Worm (Caenorhabditis elegans) whole organism, L4 larva: ENCODE measurements around the gene map-1.

ENCODE experiments used
- D1046.2 ChIP-seq: fragments of 200-800 bp; sonication (Bioruptor generic); IDR thresholded peaks from 2 replicates; pipeline ENCODE4 v1.3.6; 2022; ENCODE audit warnings: missing genetic modification characterization, missing compliant biosample characterization
- F10B5.3 ChIP-seq: sonication (generic microtip); optimal IDR thresholded peaks from 2 replicates; lab custom pipeline; 2016; ENCODE audit warnings: mild to moderate bottlenecking, missing genetic modification characterization, missing compliant biosample characterization
- F37D6.2 ChIP-seq: sonication (generic microtip); optimal IDR thresholded peaks from 2 replicates; lab custom pipeline; 2016; ENCODE audit warnings: mild to moderate bottlenecking, missing genetic modification characterization, missing compliant biosample characterization
- Y105C5A.15 ChIP-seq: fragments of 200-800 bp; sonication (Bioruptor generic); IDR thresholded peaks from 2 replicates; pipeline ENCODE4 v1.3.6; 2022; ENCODE audit warnings: missing genetic modification characterization, missing compliant biosample characterization
- ZK337.2 ChIP-seq: fragments of 200-800 bp; sonication (Bioruptor generic); IDR thresholded peaks from 2 replicates; pipeline ENCODE4 v1.3.6; 2022; ENCODE audit warnings: missing genetic modification reagents, missing genetic modification characterization, missing compliant biosample characterization
- ZK546.5 ChIP-seq, 2 experiments: sonication (generic microtip); optimal IDR thresholded peaks; 2 replicates each; lab custom pipeline; 2017; ENCODE audit warnings: missing biosample characterization in 2 of 2, missing genetic modification characterization in 2 of 2
- ama-1 ChIP-seq: fragments of 150-350 bp; optimal IDR thresholded peaks from 2 replicates; lab custom pipeline; 2014; ENCODE audit warnings: inconsistent platforms, mixed read lengths
- arid-1 ChIP-seq: fragments of 200-800 bp; sonication (Bioruptor generic); conservative IDR thresholded peaks from 2 replicates; pipeline ENCODE4 v1.3.6; 2022; ENCODE audit warnings: missing genetic modification reagents, missing genetic modification characterization, missing compliant biosample characterization
- ceh-20 ChIP-seq: fragments of 200-800 bp; sonication (Bioruptor generic); IDR thresholded peaks from 2 replicates; pipeline ENCODE4 v1.3.6; 2022; ENCODE audit warnings: missing genetic modification reagents, missing genetic modification characterization, missing compliant biosample characterization
- ceh-32 ChIP-seq: sonication (generic microtip); optimal IDR thresholded peaks from 2 replicates; lab custom pipeline; 2016; ENCODE audit warnings: mild to moderate bottlenecking, missing genetic modification characterization, missing compliant biosample characterization; ENCODE audit not compliant: poor library complexity
- dmd-9 ChIP-seq: fragments of 200-800 bp; sonication (Bioruptor generic); IDR thresholded peaks from 2 replicates; pipeline ENCODE4 v1.3.6; 2022; ENCODE audit warnings: missing genetic modification reagents, missing genetic modification characterization, missing compliant biosample characterization
- dpl-1 ChIP-seq: fragments of 150-350 bp; optimal IDR thresholded peaks from 2 replicates; lab custom pipeline; 2014; ENCODE audit warnings: missing biosample characterization, missing genetic modification reagents, missing genetic modification characterization
- duxl-1 ChIP-seq: sonication (generic microtip); optimal IDR thresholded peaks from 2 replicates; lab custom pipeline; 2016; ENCODE audit warnings: mild to moderate bottlenecking, missing genetic modification characterization, moderate library complexity, missing compliant biosample characterization; ENCODE audit not compliant: poor library complexity
- dve-1 ChIP-seq: sonication (generic microtip); optimal IDR thresholded peaks from 2 replicates; lab custom pipeline; 2017; ENCODE audit warnings: antibody characterized with exemption, mild to moderate bottlenecking, missing genetic modification characterization, missing compliant biosample characterization; ENCODE audit not compliant: insufficient read depth
- egl-43 ChIP-seq: fragments of 200-800 bp; sonication (Bioruptor generic); IDR thresholded peaks from 2 replicates; pipeline ENCODE4 v1.3.6; 2022; ENCODE audit warnings: missing genetic modification reagents, missing genetic modification characterization, missing compliant biosample characterization
- hlh-11 ChIP-seq: fragments of 200-800 bp; sonication (Bioruptor generic); optimal IDR thresholded peaks from 2 replicates; lab custom pipeline; 2018; ENCODE audit warnings: mild to moderate bottlenecking, missing genetic modification characterization, missing compliant biosample characterization
- hlh-30 ChIP-seq: sonication (generic microtip); optimal IDR thresholded peaks from 2 replicates; lab custom pipeline; 2017; ENCODE audit warnings: antibody characterized with exemption, mild to moderate bottlenecking, missing genetic modification characterization, missing compliant biosample characterization; ENCODE audit not compliant: insufficient read depth
- hmg-1.1 ChIP-seq: fragments of 200-800 bp; sonication (Bioruptor generic); IDR thresholded peaks from 2 replicates; pipeline ENCODE4 v1.3.6; 2022; ENCODE audit warnings: missing genetic modification reagents, missing genetic modification characterization, missing compliant biosample characterization
- lin-1 ChIP-seq: fragments of 200-800 bp; sonication (Bioruptor generic); IDR thresholded peaks from 2 replicates; pipeline ENCODE4 v1.3.6; 2022; ENCODE audit warnings: missing genetic modification reagents, missing genetic modification characterization, missing compliant biosample characterization
- lin-13 ChIP-seq: fragments of 150-350 bp; optimal IDR thresholded peaks from 2 replicates; lab custom pipeline; 2014; ENCODE audit warnings: missing biosample characterization, missing genetic modification reagents, missing genetic modification characterization
- lin-29 ChIP-seq: fragments of 200-800 bp; sonication (Bioruptor generic); IDR thresholded peaks from 2 replicates; pipeline ENCODE4 v1.3.6; 2022; ENCODE audit warnings: missing genetic modification reagents, missing genetic modification characterization, missing compliant biosample characterization
- lin-38 ChIP-seq: fragments of 200-800 bp; sonication (Bioruptor generic); IDR thresholded peaks from 2 replicates; pipeline ENCODE4 v1.3.6; 2022; ENCODE audit warnings: missing genetic modification reagents, missing genetic modification characterization, missing compliant biosample characterization
- lsy-2 ChIP-seq, 2 experiments: fragments of 150-350 bp in 1 of 2; sonication (generic microtip) in 1 of 2; optimal IDR thresholded peaks; 2 replicates each; lab custom pipeline; 2014 to 2017; ENCODE audit warnings: missing biosample characterization in 2 of 2, missing genetic modification characterization in 2 of 2
- madf-5 ChIP-seq, 2 experiments: fragments of 200-800 bp; sonication (Bioruptor generic); IDR thresholded peaks; 2 replicates each; pipeline ENCODE4 v1.3.6; 2022; ENCODE audit warnings: missing compliant biosample characterization in 2 of 2, missing genetic modification characterization in 2 of 2
- mdl-1 ChIP-seq, 2 experiments: fragments of 150-350 bp in 1 of 2; sonication (generic microtip) in 1 of 2; optimal IDR thresholded peaks; 2 replicates each; lab custom pipeline; 2014 to 2017; ENCODE audit warnings: missing biosample characterization in 2 of 2, missing genetic modification characterization in 2 of 2
- mdt-29 ChIP-seq: fragments of 200-800 bp; sonication (Bioruptor generic); IDR thresholded peaks from 2 replicates; pipeline ENCODE4 v1.3.6; 2022; ENCODE audit warnings: missing genetic modification reagents, missing genetic modification characterization, missing compliant biosample characterization
- mes-2 ChIP-seq: sonication (generic microtip); optimal IDR thresholded peaks from 2 replicates; lab custom pipeline; 2016; ENCODE audit warnings: missing genotype, mild to moderate bottlenecking, missing genetic modification characterization, missing compliant biosample characterization; ENCODE audit not compliant: poor library complexity, severe bottlenecking
- mxl-2 ChIP-seq: fragments of 200-800 bp; sonication (Bioruptor generic); conservative IDR thresholded peaks from 2 replicates; pipeline ENCODE4 v1.3.6; 2022; ENCODE audit warnings: missing genetic modification reagents, missing genetic modification characterization, missing compliant biosample characterization
- mxl-3 ChIP-seq: fragments of 200-800 bp; sonication (Bioruptor generic); optimal IDR thresholded peaks from 2 replicates; lab custom pipeline; 2018; ENCODE audit warnings: mild to moderate bottlenecking, missing genetic modification characterization, missing compliant biosample characterization
- nhr-102 ChIP-seq: sonication (generic microtip); optimal IDR thresholded peaks from 2 replicates; lab custom pipeline; 2016; ENCODE audit warnings: mild to moderate bottlenecking, missing genetic modification characterization, moderate library complexity, missing compliant biosample characterization
- nhr-25 ChIP-seq: sonication (generic microtip); optimal IDR thresholded peaks from 2 replicates; lab custom pipeline; 2017; ENCODE audit warnings: missing genetic modification characterization, mild to moderate bottlenecking, missing compliant biosample characterization, antibody characterized with exemption, moderate library complexity, borderline replicate concordance; ENCODE audit not compliant: insufficient read depth
- nhr-28 ChIP-seq: fragments of 150-350 bp; optimal IDR thresholded peaks from 2 replicates; lab custom pipeline; 2014; ENCODE audit warnings: missing biosample characterization, missing genetic modification characterization
- nhr-41 ChIP-seq: fragments of 200-800 bp; sonication (Bioruptor generic); IDR thresholded peaks from 2 replicates; pipeline ENCODE4 v1.3.6; 2022; ENCODE audit warnings: missing genetic modification reagents, missing genetic modification characterization, missing compliant biosample characterization
- nhr-48 ChIP-seq: sonication (generic microtip); optimal IDR thresholded peaks from 2 replicates; lab custom pipeline; 2016; ENCODE audit warnings: mild to moderate bottlenecking, missing genetic modification characterization, missing compliant biosample characterization
- nhr-76 ChIP-seq: fragments of 150-350 bp; optimal IDR thresholded peaks from 2 replicates; lab custom pipeline; 2014; ENCODE audit warnings: missing biosample characterization, missing genetic modification characterization
- nhr-77 ChIP-seq: fragments of 150-350 bp; optimal IDR thresholded peaks from 2 replicates; lab custom pipeline; 2014; ENCODE audit warnings: missing biosample characterization, missing genetic modification characterization
- pha-4 ChIP-seq, 2 experiments: fragments of 150-350 bp in 1 of 2; fragments of 200-800 bp in 1 of 2; sonication (Bioruptor generic) in 1 of 2; IDR thresholded peaks in 1 of 2; optimal IDR thresholded peaks in 1 of 2; 2 replicates each; pipeline versions ENCODE4 v1.3.6 to Lab custom; 2014 to 2022; ENCODE audit warnings: missing genetic modification characterization in 2 of 2, missing genetic modification reagents in 2 of 2, missing biosample characterization in 1 of 2, missing compliant biosample characterization in 1 of 2
- saeg-2 ChIP-seq: fragments of 200-800 bp; sonication (Bioruptor generic); IDR thresholded peaks from 2 replicates; pipeline ENCODE4 v1.3.6; 2022; ENCODE audit warnings: missing genetic modification reagents, missing genetic modification characterization, missing compliant biosample characterization
- set-16 ChIP-seq: fragments of 200-800 bp; sonication (Bioruptor generic); IDR thresholded peaks from 2 replicates; pipeline ENCODE4 v1.3.6; 2022; ENCODE audit warnings: missing genetic modification reagents, missing genetic modification characterization, missing compliant biosample characterization
- snpc-1.2 ChIP-seq: fragments of 200-800 bp; sonication (Bioruptor generic); IDR thresholded peaks from 2 replicates; pipeline ENCODE4 v1.3.6; 2022; ENCODE audit warnings: missing genetic modification reagents, missing genetic modification characterization, missing compliant biosample characterization
- spr-3 ChIP-seq: fragments of 200-800 bp; sonication (Bioruptor generic); optimal IDR thresholded peaks from 2 replicates; lab custom pipeline; 2018; ENCODE audit warnings: mild to moderate bottlenecking, missing genetic modification characterization, missing compliant biosample characterization
- tag-97 ChIP-seq: fragments of 200-800 bp; sonication (Bioruptor generic); IDR thresholded peaks from 2 replicates; pipeline ENCODE4 v1.3.6; 2022; ENCODE audit warnings: missing genetic modification characterization, missing compliant biosample characterization
- unc-62 ChIP-seq, 3 experiments: fragments of 150-350 bp in 1 of 3; sonication (generic microtip); optimal IDR thresholded peaks in 2 of 3; peaks in 1 of 3; 1 replicate in 1 of 3; 2 replicates in 2 of 3; lab custom pipeline; 2014 to 2017; ENCODE audit warnings: missing biosample characterization in 3 of 3, missing genetic modification characterization in 3 of 3, missing genetic modification reagents in 3 of 3, missing genotype in 1 of 3
- vab-7 ChIP-seq: fragments of 200-800 bp; sonication (Bioruptor generic); IDR thresholded peaks from 2 replicates; pipeline ENCODE4 v1.3.6; 2022; ENCODE audit warnings: missing genetic modification reagents, missing genetic modification characterization, missing compliant biosample characterization
- ztf-11 ChIP-seq: fragments of 150-350 bp; optimal IDR thresholded peaks from 2 replicates; lab custom pipeline; 2014; ENCODE audit warnings: missing biosample characterization, missing genetic modification characterization

map-1 gene

DNA sequence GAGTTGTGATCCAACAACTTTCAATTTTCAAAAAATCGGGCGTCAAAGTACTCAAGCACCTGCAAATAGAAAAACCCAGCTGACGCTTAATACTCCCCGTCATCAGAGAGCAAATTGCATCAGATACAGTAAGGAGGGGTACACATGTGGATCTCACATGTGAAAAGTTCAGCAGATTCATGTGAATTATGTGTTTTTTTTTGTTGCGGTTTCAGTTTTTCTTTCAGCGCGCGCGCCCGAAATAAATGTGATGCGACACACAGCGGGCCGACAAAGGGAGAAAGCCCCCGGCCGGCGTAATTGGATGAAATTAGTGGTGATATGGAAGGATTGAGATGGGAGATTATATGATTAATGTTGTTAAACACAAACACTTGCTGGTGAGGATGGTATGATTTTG is 34.4 kb downstream of the map-1 start (continued):
- TF ChIP-seq Y105C5A.15 (GFP tag; lab: Robert Waterston, UW): no peak

DNA sequence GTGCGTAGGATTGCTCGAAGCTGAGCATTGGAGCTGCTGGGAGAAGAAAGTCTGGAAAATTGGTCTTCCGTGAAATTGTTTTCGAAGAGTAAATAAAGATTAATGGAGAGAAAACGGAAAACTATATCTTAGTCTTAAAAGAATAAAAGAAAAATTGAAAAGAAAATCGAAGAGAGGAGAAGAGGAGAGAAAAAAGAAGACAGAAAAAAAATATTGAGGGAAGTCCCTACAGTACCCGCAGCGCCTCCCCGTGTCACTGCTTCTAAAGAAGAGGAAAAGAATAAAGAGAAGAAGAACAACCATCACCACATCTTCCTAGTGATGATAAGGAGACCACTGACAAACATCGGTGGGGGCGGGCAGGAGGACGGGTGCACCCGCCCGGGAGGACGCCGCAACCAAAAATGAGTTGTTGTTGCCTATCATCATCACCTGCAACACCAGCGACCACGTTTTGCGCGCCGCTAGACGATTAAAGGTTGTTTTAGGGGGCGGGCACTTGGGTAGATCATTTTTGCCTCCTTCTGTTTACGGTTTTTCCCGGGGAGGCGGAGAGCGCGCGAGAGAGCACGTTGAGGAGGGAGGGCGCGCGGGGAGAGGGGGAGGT is 37.9 kb downstream of the map-1 start, which contains the start of gene CC8.2:
Gene CC8.2 (minus strand): TSS at position 51 of the 607 bp plus-strand sequence.
- TF ChIP-seq ceh-20 (GFP tag; lab: Robert Waterston, UW): peak; percentile 48; the same call in 1 of the 2 replicates
- TF ChIP-seq mxl-3 (GFP tag; lab: Kevin White, UChicago): peak; percentile 91
- peak; percentile 81 for TF ChIP-seq set-16 (GFP tag; lab: Robert Waterston, UW)
- peak; percentile 61 for TF ChIP-seq nhr-28 (tag; lab: Kevin White, UChicago)
- TF ChIP-seq nhr-41 (GFP tag; lab: Robert Waterston, UW): no peak
- 0 out of 2 replicates have a peak, but pooled peaks have one; percentile 7 for TF ChIP-seq snpc-1.2 (GFP tag; lab: Robert Waterston, UW)
- peak; percentile 87 for TF ChIP-seq nhr-48 (tag; lab: Kevin White, UChicago)
- peak; percentile 44 to 62 for TF ChIP-seq mdl-1 (tag; optimal IDR thresholded peaks at IDR 0.05; lab: Kevin White, UChicago)
- TF ChIP-seq nhr-77: no peak
- TF ChIP-seq dmd-9 (GFP tag; lab: Robert Waterston, UW): no peak
- no peak for TF ChIP-seq pha-4 (GFP tag; IDR thresholded peaks at IDR 0.05; lab: Robert Waterston, UW)
- no peak for TF ChIP-seq pha-4 (tag; optimal IDR thresholded peaks at IDR 0.05; lab: Kevin White, UChicago)
- no peak for TF ChIP-seq lin-1 (GFP tag; lab: Robert Waterston, UW)
- TF ChIP-seq D1046.2 (GFP tag; lab: Robert Waterston, UW): no peak
- TF ChIP-seq F10B5.3 (tag; lab: Kevin White, UChicago): no peak
- TF ChIP-seq hmg-1.1 (GFP tag; lab: Robert Waterston, UW): no peak
- TF ChIP-seq mxl-2: peak; percentile 59; the same call in 1 of the 2 replicates
- peak in 1 of 2 experiments; percentile 95 for TF ChIP-seq unc-62 (GFP tag; optimal IDR thresholded peaks at IDR 0.05 in 1 of 2; lab: Kevin White, UChicago)
- TF ChIP-seq unc-62 (tag; optimal IDR thresholded peaks at IDR 0.05; lab: Kevin White, UChicago): no peak
- no peak for TF ChIP-seq ZK546.5 (tag; optimal IDR thresholded peaks at IDR 0.05; lab: Kevin White, UChicago)
- no peak for TF ChIP-seq F37D6.2 (tag; lab: Kevin White, UChicago)
- TF ChIP-seq mes-2 (tag; lab: Kevin White, UChicago): no peak
- TF ChIP-seq nhr-76 (tag; lab: Kevin White, UChicago): no peak
- peak; percentile 85 for TF ChIP-seq hlh-11 (tag; lab: Kevin White, UChicago)
- no peak for TF ChIP-seq vab-7 (GFP tag; lab: Robert Waterston, UW)
- peak in 1 of 2 experiments; percentile 23 for TF ChIP-seq lsy-2 (tag; optimal IDR thresholded peaks at IDR 0.05; lab: Kevin White, UChicago)
- 0 out of 2 replicates have a peak, but pooled peaks have one; percentile 28 for TF ChIP-seq arid-1
- no peak; the same call in 1 of the 2 replicates for TF ChIP-seq lin-38 (GFP tag; lab: Robert Waterston, UW)
- no peak for TF ChIP-seq nhr-25
- TF ChIP-seq ceh-32: no peak
- no peak for TF ChIP-seq mdt-29 (GFP tag; lab: Robert Waterston, UW)
- TF ChIP-seq saeg-2 (GFP tag; lab: Robert Waterston, UW): no peak
- TF ChIP-seq duxl-1: no peak
- peak; percentile 19 for TF ChIP-seq dpl-1 (GFP tag; lab: Kevin White, UChicago)
- TF ChIP-seq lin-13: peak; percentile 30
- no peak for TF ChIP-seq madf-5 (GFP tag; IDR thresholded peaks at IDR 0.05; lab: Robert Waterston, UW)
- TF ChIP-seq lin-29 (GFP tag; lab: Robert Waterston, UW): no peak
- 0 out of 2 replicates have a peak, but pooled peaks have one; percentile 12 for TF ChIP-seq ZK337.2 (GFP tag; lab: Robert Waterston, UW)
- no peak for TF ChIP-seq spr-3 (GFP tag; lab: Kevin White, UChicago)
- peak; percentile 61 for TF ChIP-seq hlh-30
- TF ChIP-seq dve-1: no peak
- no peak for TF ChIP-seq tag-97 (GFP tag; lab: Robert Waterston, UW)
- no peak for TF ChIP-seq ama-1 (lab: Kevin White, UChicago)
- TF ChIP-seq ztf-11 (tag; lab: Kevin White, UChicago): no peak
- peak; percentile 55; the same call in 1 of the 2 replicates for TF ChIP-seq egl-43
- peak; percentile 19 for TF ChIP-seq nhr-102 (tag; lab: Kevin White, UChicago)
